Fruit fly (Drosophila melanogaster): Measurements from ENCODE around the gene Sfp24C1.

Sfp24C1 gene

dm6 chr2L:3719414-3719959 lies 19.0 kb downstream of the Sfp24C1 start (continued):
- TF ChIP-seq CG13894 (tag; optimal IDR thresholded peaks at IDR 0.05) (no peak), Atf-2 (GFP tag; optimal IDR thresholded peaks at IDR 0.05) (no peak), Optix (GFP tag; IDR thresholded peaks at IDR 0.05) (no peak), bsh (GFP tag; optimal IDR thresholded peaks at IDR 0.05) (peak in 1 of 2 experiments; percentile 43), Dip3 (GFP tag; optimal IDR thresholded peaks at IDR 0.05) (no peak), bcd (GFP tag; optimal IDR thresholded peaks at IDR 0.05) (peak; percentile 1), E2f2 (GFP tag; IDR thresholded peaks at IDR 0.05) (peak; percentile 16; the same call in 1 of the 2 replicates), dm (GFP tag; optimal IDR thresholded peaks at IDR 0.05) (no peak), Mad (GFP tag; optimal IDR thresholded peaks at IDR 0.05) (no peak)

- 0 out of 4 replicates have a peak, but pooled peaks have one; percentile 40 for TF ChIP-seq chinmo (GFP tag; IDR thresholded peaks at IDR 0.05; ENCODE audit: partially characterized antibody)
- no peak for TF ChIP-seq CG16863 (GFP tag; optimal IDR thresholded peaks at IDR 0.05)
- peak; percentile 70 for TF ChIP-seq abd-A (tag; optimal IDR thresholded peaks at IDR 0.05)
- peak; percentile 4 for TF ChIP-seq CG18599 (GFP tag; optimal IDR thresholded peaks at IDR 0.05)
- TF ChIP-seq CG31224 (GFP tag; IDR thresholded peaks at IDR 0.05), result no peak
- no peak for TF ChIP-seq Nf-YB (GFP tag; optimal IDR thresholded peaks at IDR 0.05)
- TF ChIP-seq CG12236 (GFP tag; optimal IDR thresholded peaks at IDR 0.05), result no peak
- peak; percentile 94 for TF ChIP-seq scrt (GFP tag; optimal IDR thresholded peaks at IDR 0.05)
- no peak for TF ChIP-seq luna (GFP tag; optimal IDR thresholded peaks at IDR 0.05)
- TF ChIP-seq Hr78 (GFP tag; optimal IDR thresholded peaks at IDR 0.05), result no peak
- no peak for TF ChIP-seq CG3281 (GFP tag; optimal IDR thresholded peaks at IDR 0.05)
- 0 out of 2 replicates have a peak, but pooled peaks have one; percentile 15 for TF ChIP-seq cas (GFP tag; IDR thresholded peaks at IDR 0.05)
- TF ChIP-seq CG11456 (GFP tag; IDR thresholded peaks at IDR 0.05), result no peak
- TF ChIP-seq CG10274 (GFP tag; optimal IDR thresholded peaks at IDR 0.05), result peak; percentile 26
- TF ChIP-seq Neu2 (GFP tag; optimal IDR thresholded peaks at IDR 0.05; ENCODE audit: borderline replicate concordance), result no peak
- peak; percentile 41 for TF ChIP-seq kah (GFP tag; optimal IDR thresholded peaks at IDR 0.05)
- TF ChIP-seq CG7357 (GFP tag; IDR thresholded peaks at IDR 0.05), result no peak
- no peak for TF ChIP-seq CG10543 (GFP tag; optimal IDR thresholded peaks at IDR 0.05)
- TF ChIP-seq NK7.1 (GFP tag; optimal IDR thresholded peaks at IDR 0.05), result no peak
- no peak for TF ChIP-seq bsh (GFP tag; optimal IDR thresholded peaks at IDR 0.05)
Measured at dm6 chr2L:3729635-3730034, 29.2 kb downstream of the Sfp24C1 start.

- no peak for TF ChIP-seq az2 (GFP tag; optimal IDR thresholded peaks at IDR 0.05)
- TF ChIP-seq peb (GFP tag; IDR thresholded peaks at IDR 0.05), result no peak
- no peak for TF ChIP-seq Nf-YC (tag; optimal IDR thresholded peaks at IDR 0.05)
- TF ChIP-seq Eip74EF (GFP tag; optimal IDR thresholded peaks at IDR 0.05), result no peak
- 0 out of 3 replicates have a peak, but pooled peaks have one; percentile 20 for TF ChIP-seq HLH4C (GFP tag; IDR thresholded peaks at IDR 0.05; ENCODE audit: partially characterized antibody)
- 0 out of 3 replicates have a peak, but pooled peaks have one; percentile 8 for TF ChIP-seq Dbx (GFP tag; IDR thresholded peaks at IDR 0.05)
- TF ChIP-seq CG3163 (GFP tag; optimal IDR thresholded peaks at IDR 0.05), result peak; percentile 98
- no peak for TF ChIP-seq CG9727 (GFP tag; optimal IDR thresholded peaks at IDR 0.05)
- TF ChIP-seq CG12299 (tag; optimal IDR thresholded peaks at IDR 0.05), result no peak
- no peak for TF ChIP-seq pum (GFP tag; optimal IDR thresholded peaks at IDR 0.05)
- TF ChIP-seq CG17802 (tag; optimal IDR thresholded peaks at IDR 0.05), result no peak
- TF ChIP-seq CG9215 (GFP tag; IDR thresholded peaks at IDR 0.05), result no peak
- TF ChIP-seq ssp (GFP tag; IDR thresholded peaks at IDR 0.05), result no peak
- no peak for TF ChIP-seq cas (GFP tag; IDR thresholded peaks at IDR 0.05)
- no peak for TF ChIP-seq E2f2 (GFP tag; IDR thresholded peaks at IDR 0.05)
- TF ChIP-seq jigr1 (GFP tag; IDR thresholded peaks at IDR 0.05), result no peak
- TF ChIP-seq Gug (GFP tag; IDR thresholded peaks at IDR 0.05), result no peak
- TF ChIP-seq h (optimal IDR thresholded peaks at IDR 0.05), result no peak
- peak; percentile 80 to 98 for TF ChIP-seq Trl (optimal IDR thresholded peaks at IDR 0.05)
- no peak for TF ChIP-seq Trl (GFP tag; optimal IDR thresholded peaks at IDR 0.05)
- TF ChIP-seq CG15514 (GFP tag; optimal IDR thresholded peaks at IDR 0.05), result no peak
Measured at dm6 chr2L:3730182-3730975, 29.9 kb downstream of the Sfp24C1 start, which contains the start of gene CG10019. Gene CG10019 (plus strand): TSS chr2L:3730466.
